Worm (Caenorhabditis elegans) whole organism, L3 larva: ENCODE data around the gene Y37D8A.29.

Experiments used
- ceh-82 ChIP-seq: fragments of 150-350 bp; optimal IDR thresholded peaks from 2 replicates; lab custom pipeline; 2014; ENCODE audit warnings: missing biosample characterization, missing genetic modification characterization
- daf-12 ChIP-seq: fragments of 150-350 bp; optimal IDR thresholded peaks from 2 replicates; lab custom pipeline; 2014; ENCODE audit warnings: missing biosample characterization, missing genetic modification reagents, missing genetic modification characterization
- elt-1 ChIP-seq: fragments of 150-350 bp; optimal IDR thresholded peaks from 2 replicates; lab custom pipeline; 2014; ENCODE audit warnings: missing biosample characterization, missing genetic modification characterization
- elt-2 ChIP-seq: sonication (generic microtip); optimal IDR thresholded peaks from 2 replicates; lab custom pipeline; 2016; ENCODE audit warnings: missing genetic modification reagents, mild to moderate bottlenecking, missing genetic modification characterization, missing compliant biosample characterization
- elt-3 ChIP-seq, 3 experiments: fragments of 150-350 bp in 1 of 3; sonication (generic microtip) in 2 of 3; optimal IDR thresholded peaks; 2 replicates in 2 of 3; 4 replicates in 1 of 3; lab custom pipeline; 2014 to 2017; ENCODE audit warnings: missing biosample characterization in 3 of 3, missing genetic modification characterization in 3 of 3
- fkh-10 ChIP-seq: sonication (generic microtip); optimal IDR thresholded peaks from 2 replicates; lab custom pipeline; 2017; ENCODE audit warnings: missing biosample characterization, missing genetic modification reagents, missing genetic modification characterization
- fkh-2 ChIP-seq: fragments of 150-350 bp; optimal IDR thresholded peaks from 2 replicates; lab custom pipeline; 2014; ENCODE audit warnings: missing biosample characterization, missing genetic modification reagents, missing genetic modification characterization
- fos-1 ChIP-seq: fragments of 150-350 bp; optimal IDR thresholded peaks from 2 replicates; lab custom pipeline; 2014; ENCODE audit warnings: missing biosample characterization, missing genetic modification characterization
- hmg-11 ChIP-seq: sonication (generic microtip); optimal IDR thresholded peaks from 2 replicates; lab custom pipeline; 2016; ENCODE audit warnings: missing genetic modification characterization, missing compliant biosample characterization
- jun-1 ChIP-seq: fragments of 150-350 bp; optimal IDR thresholded peaks from 2 replicates; lab custom pipeline; 2014; ENCODE audit warnings: missing biosample characterization, missing genetic modification reagents, missing genetic modification characterization
- lin-15B ChIP-seq: fragments of 150-350 bp; optimal IDR thresholded peaks from 2 replicates; lab custom pipeline; 2014; ENCODE audit warnings: missing biosample characterization, missing genetic modification characterization
- mdl-1 ChIP-seq: fragments of 150-350 bp; optimal IDR thresholded peaks from 2 replicates; lab custom pipeline; 2014; ENCODE audit warnings: missing biosample characterization, missing genetic modification characterization
- nfya-1 ChIP-seq: sonication (generic microtip); optimal IDR thresholded peaks from 2 replicates; lab custom pipeline; 2017; ENCODE audit warnings: missing genetic modification characterization, mild to moderate bottlenecking, missing compliant biosample characterization, antibody characterized with exemption, moderate library complexity; ENCODE audit not compliant: insufficient read depth
- nhr-11 ChIP-seq: fragments of 150-350 bp; optimal IDR thresholded peaks from 2 replicates; lab custom pipeline; 2014; ENCODE audit warnings: missing biosample characterization, missing genetic modification characterization
- nhr-12 ChIP-seq: fragments of 150-350 bp; optimal IDR thresholded peaks from 2 replicates; lab custom pipeline; 2014; ENCODE audit warnings: missing biosample characterization, missing genetic modification characterization
- nhr-237 ChIP-seq: fragments of 150-350 bp; optimal IDR thresholded peaks from 2 replicates; lab custom pipeline; 2014; ENCODE audit warnings: missing biosample characterization, missing genetic modification characterization
- nhr-25 ChIP-seq: sonication (generic microtip); optimal IDR thresholded peaks from 2 replicates; lab custom pipeline; 2017; ENCODE audit warnings: missing biosample characterization, missing genetic modification characterization
- nhr-43 ChIP-seq: sonication (generic microtip); optimal IDR thresholded peaks from 2 replicates; lab custom pipeline; 2016; ENCODE audit warnings: mild to moderate bottlenecking, missing genetic modification characterization, missing compliant biosample characterization; ENCODE audit not compliant: poor library complexity, severe bottlenecking
- nhr-77 ChIP-seq: fragments of 150-350 bp; optimal IDR thresholded peaks from 2 replicates; lab custom pipeline; 2014; ENCODE audit warnings: missing biosample characterization, missing genetic modification characterization
- pqm-1 ChIP-seq: fragments of 150-350 bp; optimal IDR thresholded peaks from 2 replicates; lab custom pipeline; 2017; ENCODE audit warnings: missing biosample characterization, missing genetic modification characterization, inconsistent platforms
- sea-2 ChIP-seq: fragments of 150-350 bp; sonication (generic microtip); optimal IDR thresholded peaks from 4 replicates; lab custom pipeline; 2014; ENCODE audit warnings: missing biosample characterization, missing genetic modification reagents, missing genetic modification characterization
- unc-39 ChIP-seq: sonication (generic microtip); optimal IDR thresholded peaks from 4 replicates; lab custom pipeline; 2017; ENCODE audit warnings: missing biosample characterization, missing genetic modification characterization
- unc-62 ChIP-seq: fragments of 150-350 bp; sonication (generic microtip); optimal IDR thresholded peaks from 4 replicates; lab custom pipeline; 2014; ENCODE audit warnings: missing biosample characterization, missing genetic modification reagents, missing genetic modification characterization
- zag-1 ChIP-seq: fragments of 150-350 bp; optimal IDR thresholded peaks from 2 replicates; lab custom pipeline; 2014; ENCODE audit warnings: missing biosample characterization, missing genetic modification characterization
- ztf-11 ChIP-seq: fragments of 150-350 bp; optimal IDR thresholded peaks from 2 replicates; lab custom pipeline; 2014; ENCODE audit warnings: missing biosample characterization, missing genetic modification characterization
- ztf-4 ChIP-seq: fragments of 150-350 bp; optimal IDR thresholded peaks from 2 replicates; lab custom pipeline; 2014; ENCODE audit warnings: missing biosample characterization, missing genetic modification characterization

The Y37D8A.29 gene

ce11 chrIII:12847623-12848022 is 43.9 kb downstream of the Y37D8A.29 start:
- TF ChIP-seq elt-2 (tag; lab: Kevin White, UChicago), result peak; percentile 4
- TF ChIP-seq fkh-10, result no peak
- no peak for TF ChIP-seq unc-62
- TF ChIP-seq elt-3 (tag; optimal IDR thresholded peaks at IDR 0.05; lab: Kevin White, UChicago), result peak in 1 of 3 experiments; percentile 78
- TF ChIP-seq nhr-25 (tag; lab: Kevin White, UChicago), result peak; percentile 38
- TF ChIP-seq nhr-77, result no peak
- peak; percentile 48 for TF ChIP-seq lin-15B (tag; lab: Kevin White, UChicago)
- TF ChIP-seq fos-1 (tag; lab: Kevin White, UChicago), result peak; percentile 29
- peak; percentile 25 for TF ChIP-seq elt-1 (tag; lab: Kevin White, UChicago)
- TF ChIP-seq jun-1, result no peak
- TF ChIP-seq pqm-1 (tag; lab: Kevin White, UChicago), result peak; percentile 43
- no peak for TF ChIP-seq nhr-11 (tag; lab: Kevin White, UChicago)
- TF ChIP-seq, all 47 proteins: peak for 7

DNA sequence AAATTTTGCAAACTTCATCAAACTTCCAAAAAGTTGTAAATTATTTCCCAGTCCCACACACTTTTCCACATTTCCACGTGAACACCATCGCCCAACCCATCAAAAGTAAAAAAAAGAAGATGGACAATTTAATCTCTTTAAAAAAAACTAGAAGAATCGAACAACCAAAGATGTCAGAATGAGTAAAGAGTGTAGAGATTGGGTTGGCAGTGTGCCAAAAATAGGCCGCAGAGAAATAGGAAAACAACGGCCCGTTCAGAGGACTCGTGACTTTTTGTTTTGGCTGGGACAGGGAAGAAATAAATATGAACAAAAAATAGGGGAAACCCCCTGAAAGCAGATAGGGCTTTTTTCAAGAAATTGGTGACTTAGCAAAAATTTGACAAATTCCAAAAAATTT is 48.6 kb downstream of the Y37D8A.29 start:
- no peak for TF ChIP-seq fkh-2
- TF ChIP-seq nhr-237 (tag; lab: Kevin White, UChicago), result no peak
- TF ChIP-seq ztf-11 (tag; lab: Kevin White, UChicago), result no peak
- no peak for TF ChIP-seq nhr-25 (tag; lab: Kevin White, UChicago)
- peak; percentile 40 for TF ChIP-seq nfya-1 (tag; lab: Kevin White, UChicago)
- TF ChIP-seq mdl-1 (tag; lab: Kevin White, UChicago), result no peak
- TF ChIP-seq unc-62, result no peak
- no peak for TF ChIP-seq jun-1
- TF ChIP-seq elt-2 (tag; lab: Kevin White, UChicago), result no peak
- TF ChIP-seq fkh-10, result no peak
- TF ChIP-seq ztf-4 (tag; lab: Kevin White, UChicago), result no peak
- peak; percentile 8 for TF ChIP-seq hmg-11
- TF ChIP-seq daf-12 (tag; lab: Kevin White, UChicago), result no peak
- TF ChIP-seq nhr-12 (tag; lab: Kevin White, UChicago), result no peak
- no peak for TF ChIP-seq ceh-82
- TF ChIP-seq nhr-43, result peak; percentile 23
- TF ChIP-seq elt-1 (tag; lab: Kevin White, UChicago), result no peak
- TF ChIP-seq zag-1, result no peak
- TF ChIP-seq unc-39, result no peak
- TF ChIP-seq sea-2 (GFP tag; lab: Kevin White, UChicago), result no peak
